Worm (Caenorhabditis elegans) whole organism, mixed stage, embryonic: ENCODE data around the gene glo-4.

Experiments used
- nhr-237 ChIP-seq: fragments of 150-350 bp; optimal IDR thresholded peaks from 2 replicates; lab custom pipeline; 2014; ENCODE audit warnings: missing biosample characterization, missing genetic modification characterization
- nhr-76 ChIP-seq: sonication (generic microtip); optimal IDR thresholded peaks from 2 replicates; lab custom pipeline; 2017; ENCODE audit warnings: missing biosample characterization, missing genetic modification characterization
- snpc-4 ChIP-seq: fragments of 150-350 bp; optimal IDR thresholded peaks from 2 replicates; lab custom pipeline; 2014; ENCODE audit warnings: missing biosample characterization, missing genetic modification characterization

- TF ChIP-seq snpc-4 (tag; lab: Kevin White, UChicago) (no peak), nhr-237 (tag; lab: Kevin White, UChicago) (peak; percentile 28), nhr-76 (tag; lab: Kevin White, UChicago) (no peak)
Measured at ce11 chrV:9220444-9220843, 22.6 kb downstream of the glo-4 start.
